Fruit fly (Drosophila melanogaster) whole organism, pupa: Measurements from ENCODE around the gene Claspin.

ENCODE experiments used
- CG12605 ChIP-seq: fragments of 200-800 bp; sonication (Bioruptor generic); IDR thresholded peaks from 2 replicates; pipeline ENCODE4 v1.3.6; 2022; ENCODE audit warnings: missing biosample characterization, missing genetic modification characterization
- CG13204 ChIP-seq: fragments of 200-800 bp; sonication (Bioruptor generic); optimal IDR thresholded peaks from 2 replicates; lab custom pipeline; 2018; ENCODE audit warnings: missing biosample characterization, mild to moderate bottlenecking, missing genetic modification characterization, moderate library complexity
- CG15710 ChIP-seq: fragments of 200-800 bp; sonication (Bioruptor generic); optimal IDR thresholded peaks from 2 replicates; lab custom pipeline; 2018; ENCODE audit warnings: missing biosample characterization, mild to moderate bottlenecking, missing genetic modification characterization, moderate library complexity
- CG17806 ChIP-seq: fragments of 200-800 bp; sonication (Bioruptor generic); optimal IDR thresholded peaks from 2 replicates; lab custom pipeline; 2018; ENCODE audit warnings: missing biosample characterization, mild to moderate bottlenecking, missing genetic modification characterization, moderate library complexity
- CG32121 ChIP-seq: fragments of 200-800 bp; sonication (Bioruptor generic); IDR thresholded peaks from 2 replicates; pipeline ENCODE4 v1.3.6; 2022; ENCODE audit warnings: missing biosample characterization, missing genetic modification characterization
- CG34367 ChIP-seq: fragments of 200-800 bp; sonication (Bioruptor generic); optimal IDR thresholded peaks from 2 replicates; lab custom pipeline; 2018; ENCODE audit warnings: missing biosample characterization, mild to moderate bottlenecking, missing genetic modification characterization
- CG8159 ChIP-seq: fragments of 200-800 bp; sonication (Bioruptor generic); optimal IDR thresholded peaks from 3 replicates; lab custom pipeline; 2018; ENCODE audit warnings: missing biosample characterization, mild to moderate bottlenecking, missing genetic modification characterization, moderate library complexity
- CG8301 ChIP-seq: fragments of 200-800 bp; sonication (Bioruptor generic); optimal IDR thresholded peaks from 2 replicates; lab custom pipeline; 2018; ENCODE audit warnings: missing biosample characterization, mild to moderate bottlenecking, missing genetic modification characterization
- D1 ChIP-seq: fragments of 200-800 bp; sonication (Bioruptor generic); optimal IDR thresholded peaks from 2 replicates; lab custom pipeline; 2018; ENCODE audit warnings: missing biosample characterization, mild to moderate bottlenecking, missing genetic modification characterization, moderate library complexity
- Pif1A ChIP-seq: fragments of 200-800 bp; sonication (Bioruptor generic); optimal IDR thresholded peaks from 3 replicates; lab custom pipeline; 2016; ENCODE audit warnings: missing biosample characterization, missing genetic modification characterization
- Pif1B ChIP-seq: fragments of 200-800 bp; sonication (Bioruptor generic); optimal IDR thresholded peaks from 3 replicates; lab custom pipeline; 2016; ENCODE audit warnings: missing biosample characterization, missing genetic modification characterization
- Snoo ChIP-seq: fragments of 200-800 bp; sonication (Bioruptor generic); optimal IDR thresholded peaks from 3 replicates; lab custom pipeline; 2017; ENCODE audit warnings: missing biosample characterization, mild to moderate bottlenecking, missing genetic modification characterization, inconsistent platforms
- rn ChIP-seq: fragments of 200-800 bp; sonication (Bioruptor generic); IDR thresholded peaks from 2 replicates; pipeline ENCODE4 v1.3.6; 2022; ENCODE audit warnings: missing biosample characterization, missing genetic modification characterization

- TF ChIP-seq CG12605 (GFP tag; lab: Robert Waterston, UW) = no peak
- TF ChIP-seq CG15710 (tag; lab: Kevin White, UChicago) = no peak
- no peak for TF ChIP-seq CG8301 (tag; lab: Kevin White, UChicago)
- TF ChIP-seq CG17806 (tag; lab: Kevin White, UChicago) = no peak
- no peak for TF ChIP-seq CG8159 (tag; lab: Kevin White, UChicago)
- no peak for TF ChIP-seq Snoo (tag; lab: Kevin White, UChicago)
- no peak for TF ChIP-seq CG32121 (GFP tag; lab: Robert Waterston, UW)
- no peak for TF ChIP-seq CG34367 (tag; lab: Kevin White, UChicago)
- TF ChIP-seq D1 (tag; lab: Kevin White, UChicago) = no peak
- no peak for TF ChIP-seq rn
- no peak for TF ChIP-seq CG13204 (GFP tag; lab: Kevin White, UChicago)
- TF ChIP-seq Pif1B (GFP tag; lab: Kevin White, UChicago) = no peak
- TF ChIP-seq Pif1A (GFP tag; lab: Kevin White, UChicago) = no peak
Observed at dm6 chr3L:4310604-4311003, 2.7 kb upstream of the Claspin start.
